Worm (Caenorhabditis elegans) whole organism, mixed stage, embryonic: Measurements from ENCODE around the gene T21D12.7.

ENCODE experiments used
- ceh-83 ChIP-seq: fragments of 200-800 bp; sonication (Bioruptor generic); optimal IDR thresholded peaks from 2 replicates; lab custom pipeline; 2018; ENCODE audit warnings: mild to moderate bottlenecking, missing genetic modification characterization, missing compliant biosample characterization
- mep-1 ChIP-seq: fragments of 150-350 bp; optimal IDR thresholded peaks from 2 replicates; lab custom pipeline; 2017; ENCODE audit warnings: missing biosample characterization, missing genetic modification reagents, missing genetic modification characterization, inconsistent platforms
- nhr-237 ChIP-seq: fragments of 150-350 bp; optimal IDR thresholded peaks from 2 replicates; lab custom pipeline; 2014; ENCODE audit warnings: missing biosample characterization, missing genetic modification characterization
- nhr-28 ChIP-seq: fragments of 150-350 bp; optimal IDR thresholded peaks from 2 replicates; lab custom pipeline; 2014; ENCODE audit warnings: missing biosample characterization, missing genetic modification characterization
- nhr-76 ChIP-seq: sonication (generic microtip); optimal IDR thresholded peaks from 2 replicates; lab custom pipeline; 2017; ENCODE audit warnings: missing biosample characterization, missing genetic modification characterization
- unc-62 ChIP-seq: fragments of 150-350 bp; optimal IDR thresholded peaks from 2 replicates; lab custom pipeline; 2014; ENCODE audit warnings: missing biosample characterization, missing genetic modification reagents, missing genetic modification characterization

DNA sequence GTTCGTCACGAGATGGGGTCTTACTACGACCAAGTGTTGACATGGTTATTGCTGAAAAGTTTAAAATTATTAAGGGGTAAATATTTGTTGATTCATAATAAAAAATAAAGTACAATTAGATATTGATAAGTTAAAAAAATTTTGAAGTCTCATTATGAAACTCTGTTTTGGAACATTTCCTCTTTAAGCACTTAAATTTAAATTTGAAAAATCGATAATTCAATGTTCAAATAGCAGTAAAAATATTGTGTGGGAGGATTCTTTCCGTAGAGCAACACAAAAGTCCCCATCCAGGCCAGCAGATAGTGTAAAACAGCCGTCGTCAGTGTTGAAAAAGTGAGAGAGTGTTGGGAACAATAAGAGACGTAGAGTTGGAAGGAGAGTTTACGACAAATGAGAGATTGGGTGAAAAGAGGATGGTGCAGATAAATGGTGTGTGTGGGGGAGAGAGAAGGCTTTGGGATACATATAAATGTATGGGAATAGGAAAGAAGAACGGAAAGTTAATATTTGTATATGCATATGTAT, 27.0 kb downstream of the T21D12.7 start, which contains the start of gene pat-6:
- TF ChIP-seq nhr-28, result no peak
- TF ChIP-seq mep-1 (tag; lab: Kevin White, UChicago), result no peak
- no peak for TF ChIP-seq ceh-83
- TF ChIP-seq nhr-76 (tag; lab: Kevin White, UChicago), result no peak
- TF ChIP-seq unc-62 (GFP tag; lab: Kevin White, UChicago), result peak; percentile 27
- TF ChIP-seq nhr-237, result no peak
